Fruit fly (Drosophila melanogaster): ENCODE measurements around the gene CG43349.

CG43349 gene

DNA sequence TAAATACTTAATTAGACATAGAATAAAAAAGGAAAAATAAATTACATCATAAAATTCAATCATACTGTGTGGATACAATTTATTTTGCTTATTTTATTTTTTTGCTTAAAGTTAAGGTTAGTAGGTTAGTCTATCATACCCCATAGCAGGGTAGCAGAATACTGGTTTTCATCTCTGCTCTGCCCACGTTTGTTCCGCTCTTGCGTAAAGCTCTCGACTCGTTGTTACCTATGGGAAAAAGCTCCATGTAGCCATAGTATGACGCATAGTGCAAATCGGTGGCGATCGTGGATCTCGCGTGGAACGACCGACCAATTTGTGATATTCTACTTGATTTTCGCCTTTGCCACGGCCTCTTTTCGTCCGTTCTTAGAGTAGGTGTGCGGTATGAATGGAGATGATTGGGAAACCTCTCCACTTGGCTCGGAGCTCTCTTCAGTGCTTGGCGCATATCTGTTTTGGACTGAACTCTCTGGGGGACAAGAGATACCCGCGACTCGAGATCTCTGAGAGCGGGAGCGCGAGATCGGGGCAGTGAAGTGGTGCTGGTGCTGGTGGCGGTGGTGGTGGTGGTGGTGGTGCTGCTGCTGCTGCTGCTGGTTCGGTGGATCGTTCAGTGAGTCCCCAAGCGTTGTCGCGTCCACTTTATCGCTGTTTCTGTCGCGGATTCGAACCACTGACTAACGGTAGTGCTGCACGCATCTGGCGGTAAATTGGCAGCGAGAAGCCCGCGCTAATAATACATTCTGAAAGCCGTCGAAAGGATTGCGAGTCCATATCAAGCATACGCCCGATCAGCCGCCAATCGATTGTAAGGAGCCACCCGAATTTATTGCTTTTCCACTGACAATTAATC lies 14.1 kb upstream of the CG43349 start, which contains the start of gene CG5001 (continued):
- peak; percentile 8 for TF ChIP-seq Ets65A (GFP tag)
- TF ChIP-seq Rfx (GFP tag; IDR thresholded peaks at IDR 0.05): peak; percentile 94
- TF ChIP-seq tup (GFP tag; optimal IDR thresholded peaks at IDR 0.05): no peak
- TF ChIP-seq CG3163 (GFP tag; optimal IDR thresholded peaks at IDR 0.05): peak; percentile 66
- peak; percentile 72 for TF ChIP-seq toy (GFP tag; IDR thresholded peaks at IDR 0.05)
- TF ChIP-seq Hr78 (GFP tag; optimal IDR thresholded peaks at IDR 0.05): peak in 1 of 2 experiments; percentile 61
- peak; percentile 89 for TF ChIP-seq HLH3B (GFP tag; IDR thresholded peaks at IDR 0.05)
- TF ChIP-seq CG18599 (GFP tag; optimal IDR thresholded peaks at IDR 0.05): peak; percentile 90
- TF ChIP-seq sim (GFP tag; IDR thresholded peaks at IDR 0.05): peak; percentile 83
- TF ChIP-seq CG7987 (GFP tag; optimal IDR thresholded peaks at IDR 0.05): peak; percentile 54
- TF ChIP-seq dysf (GFP tag; IDR thresholded peaks at IDR 0.05): peak; percentile 91
- TF ChIP-seq CG17359 (tag; optimal IDR thresholded peaks at IDR 0.05): peak; percentile 95
- peak; percentile 25 for TF ChIP-seq sd (tag; optimal IDR thresholded peaks at IDR 0.05)
- peak; percentile 32; the same call in 1 of the 2 replicates for TF ChIP-seq sna (GFP tag; IDR thresholded peaks at IDR 0.05; ENCODE audit: partially characterized antibody)
- TF ChIP-seq CG2875 (GFP tag; optimal IDR thresholded peaks at IDR 0.05): no peak
- peak; percentile 82 for TF ChIP-seq D19A (tag; optimal IDR thresholded peaks at IDR 0.05)
- peak; percentile 62 to 90 for TF ChIP-seq Pdp1 (GFP tag; optimal IDR thresholded peaks at IDR 0.05)
- TF ChIP-seq knrl (GFP tag; IDR thresholded peaks at IDR 0.05; ENCODE audit: partially characterized antibody): no peak
- no peak for TF ChIP-seq CG30020 (tag; optimal IDR thresholded peaks at IDR 0.05)
- peak; percentile 77 for TF ChIP-seq HmgZ (tag; optimal IDR thresholded peaks at IDR 0.05)
- peak; percentile 56 for TF ChIP-seq CG12744 (GFP tag; optimal IDR thresholded peaks at IDR 0.05)
- TF ChIP-seq wor (GFP tag; IDR thresholded peaks at IDR 0.05): peak; percentile 51; the same call in 1 of the 2 replicates
- TF ChIP-seq ewg (GFP tag; optimal IDR thresholded peaks at IDR 0.05): peak; percentile 68
- TF ChIP-seq fu2 (GFP tag; optimal IDR thresholded peaks at IDR 0.05): peak; percentile 33
- TF ChIP-seq oc (tag; optimal IDR thresholded peaks at IDR 0.05): peak; percentile 82
- no peak for TF ChIP-seq sc (optimal IDR thresholded peaks at IDR 0.05)
- peak; percentile 60 for TF ChIP-seq sc (GFP tag; optimal IDR thresholded peaks at IDR 0.05)
- peak; percentile 81 for TF ChIP-seq CG12659 (GFP tag; optimal IDR thresholded peaks at IDR 0.05)
- TF ChIP-seq HHEX (GFP tag; optimal IDR thresholded peaks at IDR 0.05): peak; percentile 85
- TF ChIP-seq CG2712 (tag; optimal IDR thresholded peaks at IDR 0.05): peak; percentile 93
- peak; percentile 64; the same call in 2 of the 3 replicates for TF ChIP-seq CG3726 (GFP tag; IDR thresholded peaks at IDR 0.05)
- no peak for TF ChIP-seq sqz (GFP tag; optimal IDR thresholded peaks at IDR 0.05)
- peak; percentile 93 for TF ChIP-seq kay (GFP tag; optimal IDR thresholded peaks at IDR 0.05)
- TF ChIP-seq PHDP (tag; optimal IDR thresholded peaks at IDR 0.05): peak; percentile 94
- TF ChIP-seq Xbp1 (GFP tag; optimal IDR thresholded peaks at IDR 0.05): peak; percentile 88
- no peak for TF ChIP-seq da (GFP tag; optimal IDR thresholded peaks at IDR 0.05)
- TF ChIP-seq repo (GFP tag; optimal IDR thresholded peaks at IDR 0.05): no peak
- peak; percentile 60 for TF ChIP-seq CG16863 (GFP tag; optimal IDR thresholded peaks at IDR 0.05)
- TF ChIP-seq peb (GFP tag; IDR thresholded peaks at IDR 0.05): peak; percentile 71
- no peak for TF ChIP-seq grn (GFP tag; optimal IDR thresholded peaks at IDR 0.05)
- TF ChIP-seq YL-1 (GFP tag; optimal IDR thresholded peaks at IDR 0.05): peak; percentile 51
- peak; percentile 76 to 95 for TF ChIP-seq Trl (optimal IDR thresholded peaks at IDR 0.05)
- TF ChIP-seq Trl (GFP tag; optimal IDR thresholded peaks at IDR 0.05): peak; percentile 62
- TF ChIP-seq Asciz (GFP tag; optimal IDR thresholded peaks at IDR 0.05): no peak
- no peak; the same call in 1 of the 2 replicates for TF ChIP-seq CG31441 (GFP tag; IDR thresholded peaks at IDR 0.05)
- peak; percentile 77 for TF ChIP-seq CG13624 (GFP tag; optimal IDR thresholded peaks at IDR 0.05)
- peak; percentile 69 for TF ChIP-seq CrebB (tag; optimal IDR thresholded peaks at IDR 0.05)
- peak; percentile 85 for TF ChIP-seq az2 (GFP tag; optimal IDR thresholded peaks at IDR 0.05)
- peak; percentile 42; the same call in 1 of the 3 replicates for TF ChIP-seq CG2199 (GFP tag; IDR thresholded peaks at IDR 0.05)

Measured in whole organism, embryonic.